Worm (Caenorhabditis elegans) whole organism, young adult: ENCODE measurements around the gene kin-20.

ENCODE experiments used
- B0019.2 ChIP-seq: fragments of 200-800 bp; sonication (Bioruptor generic); conservative IDR thresholded peaks from 2 replicates; pipeline ENCODE4 v1.3.6; 2022; ENCODE audit warnings: missing genetic modification reagents, missing genetic modification characterization, missing compliant biosample characterization
- B0035.1 ChIP-seq: sonication (generic microtip); optimal IDR thresholded peaks from 2 replicates; lab custom pipeline; 2016; ENCODE audit warnings: missing genetic modification characterization, mild to moderate bottlenecking, missing compliant biosample characterization, missing genotype, missing genetic modification reagents
- B0336.3 ChIP-seq: fragments of 200-800 bp; sonication (Bioruptor generic); IDR thresholded peaks from 2 replicates; pipeline ENCODE4 v1.3.6; 2022; ENCODE audit warnings: missing genetic modification characterization, missing compliant biosample characterization
- C17E4.6 ChIP-seq: fragments of 200-800 bp; sonication (Bioruptor generic); IDR thresholded peaks from 2 replicates; pipeline ENCODE4 v1.3.6; 2022; ENCODE audit warnings: missing genetic modification reagents, missing genetic modification characterization, missing compliant biosample characterization
- F49E8.2 ChIP-seq: sonication (generic microtip); optimal IDR thresholded peaks from 3 replicates; lab custom pipeline; 2017; ENCODE audit warnings: missing genetic modification characterization, mild to moderate bottlenecking, missing compliant biosample characterization, antibody characterized with exemption, moderate library complexity; ENCODE audit not compliant: insufficient read depth
- F52B5.7 ChIP-seq: sonication (generic microtip); optimal IDR thresholded peaks from 2 replicates; lab custom pipeline; 2016; ENCODE audit warnings: mild to moderate bottlenecking, missing genetic modification characterization, missing compliant biosample characterization
- F55B11.4 ChIP-seq: sonication (generic microtip); optimal IDR thresholded peaks from 2 replicates; lab custom pipeline; 2016; ENCODE audit warnings: missing compliant biosample characterization, missing genetic modification characterization, borderline replicate concordance; ENCODE audit not compliant: insufficient read depth
- K11D2.4 ChIP-seq: fragments of 200-800 bp; sonication (Bioruptor generic); IDR thresholded peaks from 2 replicates; pipeline ENCODE4 v1.3.6; 2022; ENCODE audit warnings: missing genetic modification reagents, missing genetic modification characterization, missing compliant biosample characterization
- T26A5.8 ChIP-seq: sonication (generic microtip); optimal IDR thresholded peaks from 2 replicates; lab custom pipeline; 2016; ENCODE audit warnings: missing genetic modification characterization, missing compliant biosample characterization
- ama-1 ChIP-seq, 3 experiments: fragments of 150-350 bp in 1 of 3; sonication (generic microtip) in 2 of 3; optimal IDR thresholded peaks; 2 replicates each; lab custom pipeline; 2014 to 2018; ENCODE audit warnings: missing biosample characterization in 2 of 3, missing genetic modification characterization in 2 of 3, missing genetic modification reagents in 2 of 3
- aptf-2 ChIP-seq: fragments of 200-800 bp; sonication (Bioruptor generic); conservative IDR thresholded peaks from 2 replicates; pipeline ENCODE4 v1.3.6; 2022; ENCODE audit warnings: missing genetic modification reagents, missing genetic modification characterization, missing compliant biosample characterization
- aptf-3 ChIP-seq: fragments of 200-800 bp; sonication (Bioruptor generic); IDR thresholded peaks from 2 replicates; pipeline ENCODE4 v1.3.6; 2022; ENCODE audit warnings: missing genetic modification characterization, missing compliant biosample characterization
- ceh-58 ChIP-seq: fragments of 200-800 bp; sonication (Bioruptor generic); IDR thresholded peaks from 2 replicates; pipeline ENCODE4 v1.3.6; 2022; ENCODE audit warnings: missing genetic modification characterization, missing compliant biosample characterization
- dox-1 ChIP-seq: fragments of 200-800 bp; sonication (Bioruptor generic); IDR thresholded peaks from 2 replicates; pipeline ENCODE4 v1.3.6; 2022; ENCODE audit warnings: missing genetic modification reagents, missing genetic modification characterization, missing compliant biosample characterization
- egl-18 ChIP-seq: fragments of 200-800 bp; sonication (Bioruptor generic); IDR thresholded peaks from 2 replicates; pipeline ENCODE4 v1.3.6; 2022; ENCODE audit warnings: missing genetic modification reagents, missing genetic modification characterization, missing compliant biosample characterization
- egrh-3 ChIP-seq: fragments of 200-800 bp; sonication (Bioruptor generic); IDR thresholded peaks from 2 replicates; pipeline ENCODE4 v1.3.6; 2022; ENCODE audit warnings: missing genetic modification reagents, missing genetic modification characterization, missing compliant biosample characterization
- ekl-4 ChIP-seq: fragments of 200-800 bp; sonication (Bioruptor generic); IDR thresholded peaks from 2 replicates; pipeline ENCODE4 v1.3.6; 2022; ENCODE audit warnings: missing genetic modification reagents, missing genetic modification characterization, missing compliant biosample characterization
- ets-4 ChIP-seq: fragments of 200-800 bp; sonication (Bioruptor generic); optimal IDR thresholded peaks from 2 replicates; lab custom pipeline; 2018; ENCODE audit warnings: mild to moderate bottlenecking, missing genetic modification characterization, missing compliant biosample characterization
- him-1 ChIP-seq: sonication (generic microtip); optimal IDR thresholded peaks from 2 replicates; lab custom pipeline; 2016; ENCODE audit warnings: missing genotype, missing genetic modification reagents, missing genetic modification characterization, missing compliant biosample characterization
- hmg-20 ChIP-seq: fragments of 200-800 bp; sonication (Bioruptor generic); IDR thresholded peaks from 2 replicates; pipeline ENCODE4 v1.3.6; 2022; ENCODE audit warnings: missing genetic modification reagents, missing genetic modification characterization, missing compliant biosample characterization
- hrde-1 ChIP-seq: sonication (generic microtip); optimal IDR thresholded peaks from 2 replicates; lab custom pipeline; 2016; ENCODE audit warnings: missing genetic modification characterization, mild to moderate bottlenecking, missing compliant biosample characterization, moderate library complexity, missing genotype, missing genetic modification reagents, borderline replicate concordance
- lag-1 ChIP-seq: fragments of 200-800 bp; sonication (Bioruptor generic); IDR thresholded peaks from 2 replicates; pipeline ENCODE4 v1.3.6; 2022; ENCODE audit warnings: missing genetic modification reagents, missing genetic modification characterization, missing compliant biosample characterization
- lin-35 ChIP-seq, 3 experiments: fragments of 150-350 bp in 2 of 3; sonication (generic microtip) in 1 of 3; optimal IDR thresholded peaks; 2 replicates each; lab custom pipeline; 2014 to 2018; ENCODE audit warnings: missing biosample characterization in 3 of 3, missing genetic modification characterization in 3 of 3, missing genetic modification reagents in 3 of 3
- lsl-1 ChIP-seq: fragments of 200-800 bp; sonication (Bioruptor generic); optimal IDR thresholded peaks from 2 replicates; lab custom pipeline; 2018; ENCODE audit warnings: mild to moderate bottlenecking, missing genetic modification characterization, moderate library complexity, missing compliant biosample characterization
- madf-3 ChIP-seq: fragments of 200-800 bp; sonication (Bioruptor generic); IDR thresholded peaks from 2 replicates; pipeline ENCODE4 v1.3.6; 2022; ENCODE audit warnings: missing genetic modification reagents, missing genetic modification characterization, missing compliant biosample characterization
- madf-6 ChIP-seq: fragments of 200-800 bp; sonication (Bioruptor generic); IDR thresholded peaks from 2 replicates; pipeline ENCODE4 v1.3.6; 2022; ENCODE audit warnings: missing genetic modification reagents, missing genetic modification characterization, missing compliant biosample characterization
- nfya-2 ChIP-seq: fragments of 200-800 bp; sonication (Bioruptor generic); IDR thresholded peaks from 2 replicates; pipeline ENCODE4 v1.3.6; 2022; ENCODE audit warnings: missing genetic modification reagents, missing genetic modification characterization, missing compliant biosample characterization
- pbrm-1 ChIP-seq: fragments of 200-800 bp; sonication (Bioruptor generic); IDR thresholded peaks from 2 replicates; pipeline ENCODE4 v1.3.6; 2022; ENCODE audit warnings: missing genetic modification reagents, missing genetic modification characterization, missing compliant biosample characterization
- repo-1 ChIP-seq: sonication (generic microtip); optimal IDR thresholded peaks from 2 replicates; lab custom pipeline; 2017; ENCODE audit warnings: mild to moderate bottlenecking, missing genetic modification characterization, missing compliant biosample characterization
- sdz-38 ChIP-seq: sonication (generic microtip); optimal IDR thresholded peaks from 2 replicates; lab custom pipeline; 2016; ENCODE audit warnings: missing genotype, missing genetic modification characterization, missing compliant biosample characterization
- sea-2 ChIP-seq: fragments of 200-800 bp; sonication (Bioruptor generic); IDR thresholded peaks from 2 replicates; pipeline ENCODE4 v1.3.6; 2022; ENCODE audit warnings: missing genetic modification characterization, missing compliant biosample characterization
- snpc-1.1 ChIP-seq: sonication (generic microtip); optimal IDR thresholded peaks from 2 replicates; lab custom pipeline; 2017; ENCODE audit warnings: missing genetic modification characterization, mild to moderate bottlenecking, missing compliant biosample characterization, antibody characterized with exemption, moderate library complexity, missing genotype, missing genetic modification reagents; ENCODE audit not compliant: insufficient read depth
- snpc-1.3 ChIP-seq: sonication (generic microtip); optimal IDR thresholded peaks from 2 replicates; lab custom pipeline; 2017; ENCODE audit warnings: missing genetic modification characterization, mild to moderate bottlenecking, missing compliant biosample characterization, antibody characterized with exemption, moderate library complexity, missing genotype, missing genetic modification reagents; ENCODE audit not compliant: insufficient read depth
- snpc-4 ChIP-seq, 5 experiments: fragments of 150-350 bp in 1 of 5; sonication (generic microtip) in 4 of 5; optimal IDR thresholded peaks; 2 replicates each; lab custom pipeline; 2014 to 2018; ENCODE audit warnings: missing genetic modification characterization in 5 of 5, missing biosample characterization in 3 of 5, antibody characterized with exemption in 2 of 5, mild to moderate bottlenecking in 2 of 5, missing compliant biosample characterization in 2 of 5, missing genotype in 2 of 5, moderate library complexity in 2 of 5, missing genetic modification reagents in 1 of 5
- tbp1 ChIP-seq: fragments of 200-800 bp; sonication (Bioruptor generic); optimal IDR thresholded peaks from 2 replicates; lab custom pipeline; 2018; ENCODE audit warnings: mild to moderate bottlenecking, missing genetic modification characterization, missing compliant biosample characterization
- tbx-9 ChIP-seq: sonication (generic microtip); optimal IDR thresholded peaks from 2 replicates; lab custom pipeline; 2016; ENCODE audit warnings: borderline replicate concordance, missing genetic modification characterization, inconsistent platforms, missing compliant biosample characterization
- unc-62 ChIP-seq: fragments of 150-350 bp; optimal IDR thresholded peaks from 2 replicates; lab custom pipeline; 2014; ENCODE audit warnings: missing biosample characterization, missing genetic modification reagents, missing genetic modification characterization
- xnd-1 ChIP-seq: sonication (generic microtip); optimal IDR thresholded peaks from 2 replicates; lab custom pipeline; 2016; ENCODE audit warnings: missing genotype, missing genetic modification reagents, missing genetic modification characterization, missing compliant biosample characterization
- zim-3 ChIP-seq: sonication (generic microtip); optimal IDR thresholded peaks from 2 replicates; lab custom pipeline; 2017; ENCODE audit warnings: mild to moderate bottlenecking, missing genetic modification characterization, moderate library complexity, missing compliant biosample characterization
- ztf-18 ChIP-seq: sonication (generic microtip); optimal IDR thresholded peaks from 2 replicates; lab custom pipeline; 2016; ENCODE audit warnings: missing genotype, mild to moderate bottlenecking, missing genetic modification characterization, missing compliant biosample characterization
- ztf-22 ChIP-seq: fragments of 200-800 bp; sonication (Bioruptor generic); optimal IDR thresholded peaks from 2 replicates; lab custom pipeline; 2018; ENCODE audit warnings: mild to moderate bottlenecking, missing genetic modification characterization, moderate library complexity, missing compliant biosample characterization
- ztf-25 ChIP-seq: fragments of 200-800 bp; sonication (Bioruptor generic); IDR thresholded peaks from 2 replicates; pipeline ENCODE4 v1.3.6; 2022; ENCODE audit warnings: missing genetic modification reagents, missing genetic modification characterization, missing compliant biosample characterization
- ztf-26 ChIP-seq: sonication (generic microtip); optimal IDR thresholded peaks from 2 replicates; lab custom pipeline; 2017; ENCODE audit warnings: missing genetic modification characterization, missing compliant biosample characterization
- ztf-6 ChIP-seq: fragments of 200-800 bp; sonication (Bioruptor generic); IDR thresholded peaks from 2 replicates; pipeline ENCODE4 v1.3.6; 2022; ENCODE audit warnings: missing genetic modification reagents, missing genetic modification characterization, missing compliant biosample characterization

The kin-20 gene

ce11 chrX:15297396-15297827 is 19.8 kb upstream of the kin-20 start (continued):
- peak; percentile 84 for TF ChIP-seq snpc-1.1 (tag; lab: Kevin White, UChicago)
- TF ChIP-seq egrh-3 (GFP tag; lab: Robert Waterston, UW), result no peak
- peak; percentile 78 for TF ChIP-seq B0035.1 (tag; lab: Kevin White, UChicago)
- no peak for TF ChIP-seq egl-18
- TF ChIP-seq snpc-1.3 (tag; lab: Kevin White, UChicago), result peak; percentile 65
- TF ChIP-seq ztf-22, result peak; percentile 33
- TF ChIP-seq ztf-26 (tag; lab: Kevin White, UChicago), result peak; percentile 50
- TF ChIP-seq T26A5.8, result peak; percentile 28
- no peak for TF ChIP-seq xnd-1 (tag; lab: Kevin White, UChicago)
- peak; percentile 40 for TF ChIP-seq tbx-9
- TF ChIP-seq ets-4 (GFP tag; lab: Kevin White, UChicago), result peak; percentile 0
- no peak for TF ChIP-seq ceh-58 (GFP tag; lab: Robert Waterston, UW)
- TF ChIP-seq him-1, result peak; percentile 93
- no peak for TF ChIP-seq ama-1 (optimal IDR thresholded peaks at IDR 0.05; lab: Kevin White, UChicago)
- TF ChIP-seq ama-1 (GFP tag; optimal IDR thresholded peaks at IDR 0.05; lab: Kevin White, UChicago), result peak in 1 of 2 experiments; percentile 84
- no peak for TF ChIP-seq sdz-38 (tag; lab: Kevin White, UChicago)

ce11 chrX:15285554-15285953 is 8.0 kb upstream of the kin-20 start:
- TF ChIP-seq nfya-2 (GFP tag; lab: Robert Waterston, UW) (no peak), F55B11.4 (tag; lab: Kevin White, UChicago) (no peak), unc-62 (no peak), snpc-4 (GFP tag; optimal IDR thresholded peaks at IDR 0.05; lab: Kevin White, UChicago) (no peak), snpc-4 (tag; optimal IDR thresholded peaks at IDR 0.05; lab: Kevin White, UChicago) (peak in 2 of 4 experiments; percentile 73 to 87), C17E4.6 (GFP tag; lab: Robert Waterston, UW) (no peak), T26A5.8 (no peak)

DNA sequence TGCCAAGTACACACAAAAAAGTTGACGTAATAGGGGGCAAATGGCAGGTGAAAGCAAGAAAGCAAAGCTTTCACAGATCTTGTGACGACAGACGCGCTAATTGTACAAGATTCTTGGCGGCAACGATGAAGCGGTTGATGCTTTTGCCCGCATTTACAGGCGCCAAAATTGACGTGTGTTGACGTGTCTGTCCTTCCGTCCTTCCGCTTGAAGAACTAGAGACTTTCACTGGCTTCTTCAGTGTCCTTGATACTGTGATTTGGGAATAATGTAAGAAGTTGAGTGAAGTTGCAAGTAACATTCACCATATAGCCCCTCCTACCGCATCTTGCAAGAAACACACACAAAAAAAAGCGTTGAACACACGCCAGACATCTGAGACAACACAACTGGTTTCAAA is 6.2 kb upstream of the kin-20 start, which contains the start of gene jud-4:
jud-4 (plus strand) TSS at position 376 of the 400 bp plus-strand sequence.
- TF ChIP-seq lag-1 (GFP tag; lab: Robert Waterston, UW) (no peak), aptf-3 (GFP tag; lab: Robert Waterston, UW) (no peak), K11D2.4 (GFP tag; lab: Robert Waterston, UW) (no peak), aptf-2 (no peak), ama-1 (optimal IDR thresholded peaks at IDR 0.05; lab: Kevin White, UChicago) (no peak), ama-1 (GFP tag; optimal IDR thresholded peaks at IDR 0.05; lab: Kevin White, UChicago) (no peak), lsl-1 (no peak), F52B5.7 (tag; lab: Kevin White, UChicago) (no peak), B0336.3 (GFP tag; lab: Robert Waterston, UW) (no peak), B0019.2 (GFP tag; lab: Robert Waterston, UW) (no peak), ztf-18 (tag; lab: Kevin White, UChicago) (no peak), ztf-6 (no peak), xnd-1 (tag; lab: Kevin White, UChicago) (no peak), madf-6 (GFP tag; lab: Robert Waterston, UW) (no peak), hrde-1 (no peak), unc-62 (no peak), zim-3 (tag; lab: Kevin White, UChicago) (no peak)

- 0 out of 2 replicates have a peak, but pooled peaks have one; percentile 20 for TF ChIP-seq dox-1 (GFP tag; lab: Robert Waterston, UW)
- no peak for TF ChIP-seq pbrm-1
- 0 out of 2 replicates have a peak, but pooled peaks have one; percentile 17 for TF ChIP-seq madf-3
- peak; percentile 25 for TF ChIP-seq tbp1 (GFP tag; lab: Kevin White, UChicago)
- TF ChIP-seq hmg-20 (GFP tag; lab: Robert Waterston, UW), result no peak
- no peak for TF ChIP-seq ztf-25 (GFP tag; lab: Robert Waterston, UW)
- no peak for TF ChIP-seq ekl-4 (GFP tag; lab: Robert Waterston, UW)
- TF ChIP-seq T26A5.8, result no peak
- no peak for TF ChIP-seq sea-2 (GFP tag; lab: Robert Waterston, UW)
- no peak for TF ChIP-seq F49E8.2
- TF ChIP-seq repo-1 (tag; lab: Kevin White, UChicago), result no peak
- no peak for TF ChIP-seq madf-6 (GFP tag; lab: Robert Waterston, UW)
- no peak for TF ChIP-seq lin-35 (GFP tag; optimal IDR thresholded peaks at IDR 0.05; lab: Kevin White, UChicago)
Observed at ce11 chrX:15281248-15281647, 3.7 kb upstream of the kin-20 start.
